Worm (Caenorhabditis elegans) whole organism, L4 larva: ENCODE data around the gene zyx-1.

Experiments used
- F26F4.8 ChIP-seq: fragments of 200-800 bp; sonication (Bioruptor generic); conservative IDR thresholded peaks from 2 replicates; pipeline ENCODE4 v1.3.6; 2022; ENCODE audit warnings: missing genetic modification characterization, missing compliant biosample characterization
- F37D6.2 ChIP-seq: sonication (generic microtip); optimal IDR thresholded peaks from 2 replicates; lab custom pipeline; 2016; ENCODE audit warnings: mild to moderate bottlenecking, missing genetic modification characterization, missing compliant biosample characterization
- Y105C5A.15 ChIP-seq: fragments of 200-800 bp; sonication (Bioruptor generic); IDR thresholded peaks from 2 replicates; pipeline ENCODE4 v1.3.6; 2022; ENCODE audit warnings: missing genetic modification characterization, missing compliant biosample characterization
- Y48G9A.11 ChIP-seq: fragments of 200-800 bp; sonication (Bioruptor generic); IDR thresholded peaks from 2 replicates; pipeline ENCODE4 v1.3.6; 2022; ENCODE audit warnings: missing genetic modification reagents, missing genetic modification characterization, missing compliant biosample characterization
- Y5F2A.4 ChIP-seq: fragments of 200-800 bp; sonication (Bioruptor generic); optimal IDR thresholded peaks from 2 replicates; lab custom pipeline; 2018; ENCODE audit warnings: mild to moderate bottlenecking, missing genetic modification characterization, missing compliant biosample characterization
- aha-1 ChIP-seq: fragments of 150-350 bp; peaks from one replicate; lab custom pipeline; 2014; ENCODE audit warnings: missing biosample characterization, missing genetic modification characterization
- arid-1 ChIP-seq: fragments of 200-800 bp; sonication (Bioruptor generic); conservative IDR thresholded peaks from 2 replicates; pipeline ENCODE4 v1.3.6; 2022; ENCODE audit warnings: missing genetic modification reagents, missing genetic modification characterization, missing compliant biosample characterization
- ceh-20 ChIP-seq: fragments of 200-800 bp; sonication (Bioruptor generic); IDR thresholded peaks from 2 replicates; pipeline ENCODE4 v1.3.6; 2022; ENCODE audit warnings: missing genetic modification reagents, missing genetic modification characterization, missing compliant biosample characterization
- ceh-28 ChIP-seq: fragments of 150-350 bp; optimal IDR thresholded peaks from 2 replicates; lab custom pipeline; 2014; ENCODE audit warnings: missing biosample characterization, missing genetic modification reagents, missing genetic modification characterization
- daf-16 ChIP-seq, 3 experiments: sonication (generic microtip); optimal IDR thresholded peaks; 2 replicates each; lab custom pipeline; 2016 to 2017; ENCODE audit warnings: missing genetic modification characterization in 3 of 3, missing genetic modification reagents in 3 of 3, mild to moderate bottlenecking in 2 of 3, missing compliant biosample characterization in 2 of 3, missing biosample characterization in 1 of 3, moderate library complexity in 1 of 3
- daf-19 ChIP-seq: fragments of 200-800 bp; sonication (Bioruptor generic); conservative IDR thresholded peaks from 2 replicates; pipeline ENCODE4 v1.3.6; 2022; ENCODE audit warnings: missing genetic modification characterization, missing compliant biosample characterization
- daf-8 ChIP-seq: fragments of 200-800 bp; sonication (Bioruptor generic); IDR thresholded peaks from 2 replicates; pipeline ENCODE4 v1.3.6; 2022; ENCODE audit warnings: missing genetic modification characterization, missing compliant biosample characterization
- dmd-6 ChIP-seq: fragments of 200-800 bp; sonication (Bioruptor generic); IDR thresholded peaks from 2 replicates; pipeline ENCODE4 v1.3.6; 2022; ENCODE audit warnings: missing genetic modification reagents, missing genetic modification characterization, missing compliant biosample characterization
- dve-1 ChIP-seq: sonication (generic microtip); optimal IDR thresholded peaks from 2 replicates; lab custom pipeline; 2017; ENCODE audit warnings: antibody characterized with exemption, mild to moderate bottlenecking, missing genetic modification characterization, missing compliant biosample characterization; ENCODE audit not compliant: insufficient read depth
- hlh-11 ChIP-seq: fragments of 200-800 bp; sonication (Bioruptor generic); optimal IDR thresholded peaks from 2 replicates; lab custom pipeline; 2018; ENCODE audit warnings: mild to moderate bottlenecking, missing genetic modification characterization, missing compliant biosample characterization
- hlh-30 ChIP-seq: sonication (generic microtip); optimal IDR thresholded peaks from 2 replicates; lab custom pipeline; 2017; ENCODE audit warnings: antibody characterized with exemption, mild to moderate bottlenecking, missing genetic modification characterization, missing compliant biosample characterization; ENCODE audit not compliant: insufficient read depth
- hmg-1.1 ChIP-seq: fragments of 200-800 bp; sonication (Bioruptor generic); IDR thresholded peaks from 2 replicates; pipeline ENCODE4 v1.3.6; 2022; ENCODE audit warnings: missing genetic modification reagents, missing genetic modification characterization, missing compliant biosample characterization
- lin-13 ChIP-seq: fragments of 150-350 bp; optimal IDR thresholded peaks from 2 replicates; lab custom pipeline; 2014; ENCODE audit warnings: missing biosample characterization, missing genetic modification reagents, missing genetic modification characterization
- lin-29 ChIP-seq: fragments of 200-800 bp; sonication (Bioruptor generic); IDR thresholded peaks from 2 replicates; pipeline ENCODE4 v1.3.6; 2022; ENCODE audit warnings: missing genetic modification reagents, missing genetic modification characterization, missing compliant biosample characterization
- lir-3 ChIP-seq: sonication (generic microtip); optimal IDR thresholded peaks from 2 replicates; lab custom pipeline; 2016; ENCODE audit warnings: mild to moderate bottlenecking, missing genetic modification characterization, missing compliant biosample characterization
- lsy-2 ChIP-seq, 2 experiments: fragments of 150-350 bp in 1 of 2; sonication (generic microtip) in 1 of 2; optimal IDR thresholded peaks; 2 replicates each; lab custom pipeline; 2014 to 2017; ENCODE audit warnings: missing biosample characterization in 2 of 2, missing genetic modification characterization in 2 of 2
- madf-9 ChIP-seq: fragments of 200-800 bp; sonication (Bioruptor generic); conservative IDR thresholded peaks from 2 replicates; pipeline ENCODE4 v1.3.6; 2022; ENCODE audit warnings: missing genetic modification reagents, missing genetic modification characterization, missing compliant biosample characterization
- mdt-29 ChIP-seq: fragments of 200-800 bp; sonication (Bioruptor generic); IDR thresholded peaks from 2 replicates; pipeline ENCODE4 v1.3.6; 2022; ENCODE audit warnings: missing genetic modification reagents, missing genetic modification characterization, missing compliant biosample characterization
- mxl-3 ChIP-seq: fragments of 200-800 bp; sonication (Bioruptor generic); optimal IDR thresholded peaks from 2 replicates; lab custom pipeline; 2018; ENCODE audit warnings: mild to moderate bottlenecking, missing genetic modification characterization, missing compliant biosample characterization
- nhr-102 ChIP-seq: sonication (generic microtip); optimal IDR thresholded peaks from 2 replicates; lab custom pipeline; 2016; ENCODE audit warnings: mild to moderate bottlenecking, missing genetic modification characterization, moderate library complexity, missing compliant biosample characterization
- nhr-28 ChIP-seq: fragments of 150-350 bp; optimal IDR thresholded peaks from 2 replicates; lab custom pipeline; 2014; ENCODE audit warnings: missing biosample characterization, missing genetic modification characterization
- nhr-48 ChIP-seq: sonication (generic microtip); optimal IDR thresholded peaks from 2 replicates; lab custom pipeline; 2016; ENCODE audit warnings: mild to moderate bottlenecking, missing genetic modification characterization, missing compliant biosample characterization
- nhr-6 ChIP-seq: fragments of 150-350 bp; optimal IDR thresholded peaks from 2 replicates; lab custom pipeline; 2014; ENCODE audit warnings: missing biosample characterization, missing genetic modification characterization
- nhr-77 ChIP-seq: fragments of 150-350 bp; optimal IDR thresholded peaks from 2 replicates; lab custom pipeline; 2014; ENCODE audit warnings: missing biosample characterization, missing genetic modification characterization
- pha-4 ChIP-seq, 2 experiments: fragments of 150-350 bp in 1 of 2; fragments of 200-800 bp in 1 of 2; sonication (Bioruptor generic) in 1 of 2; IDR thresholded peaks in 1 of 2; optimal IDR thresholded peaks in 1 of 2; 2 replicates each; pipeline versions ENCODE4 v1.3.6 to Lab custom; 2014 to 2022; ENCODE audit warnings: missing genetic modification characterization in 2 of 2, missing genetic modification reagents in 2 of 2, missing biosample characterization in 1 of 2, missing compliant biosample characterization in 1 of 2
- php-3 ChIP-seq: fragments of 200-800 bp; sonication (Bioruptor generic); IDR thresholded peaks from 2 replicates; pipeline ENCODE4 v1.3.6; 2022; ENCODE audit warnings: missing genetic modification reagents, missing genetic modification characterization, missing compliant biosample characterization
- pqm-1 ChIP-seq: sonication (generic microtip); optimal IDR thresholded peaks from 2 replicates; lab custom pipeline; 2017; ENCODE audit warnings: missing biosample characterization, missing genetic modification characterization
- snpc-1.2 ChIP-seq: fragments of 200-800 bp; sonication (Bioruptor generic); IDR thresholded peaks from 2 replicates; pipeline ENCODE4 v1.3.6; 2022; ENCODE audit warnings: missing genetic modification reagents, missing genetic modification characterization, missing compliant biosample characterization
- snpc-4 ChIP-seq: fragments of 150-350 bp; optimal IDR thresholded peaks from 2 replicates; lab custom pipeline; 2014; ENCODE audit warnings: missing biosample characterization, missing genetic modification characterization
- tag-97 ChIP-seq: fragments of 200-800 bp; sonication (Bioruptor generic); IDR thresholded peaks from 2 replicates; pipeline ENCODE4 v1.3.6; 2022; ENCODE audit warnings: missing genetic modification characterization, missing compliant biosample characterization
- tra-1 ChIP-seq: fragments of 200-800 bp; sonication (Bioruptor generic); IDR thresholded peaks from 2 replicates; pipeline ENCODE4 v1.3.6; 2022; ENCODE audit warnings: missing genetic modification reagents, missing genetic modification characterization, missing compliant biosample characterization
- vab-7 ChIP-seq: fragments of 200-800 bp; sonication (Bioruptor generic); IDR thresholded peaks from 2 replicates; pipeline ENCODE4 v1.3.6; 2022; ENCODE audit warnings: missing genetic modification reagents, missing genetic modification characterization, missing compliant biosample characterization
- ztf-11 ChIP-seq: fragments of 150-350 bp; optimal IDR thresholded peaks from 2 replicates; lab custom pipeline; 2014; ENCODE audit warnings: missing biosample characterization, missing genetic modification characterization
- ztf-7 ChIP-seq: fragments of 150-350 bp; optimal IDR thresholded peaks from 2 replicates; lab custom pipeline; 2014; ENCODE audit warnings: missing biosample characterization, missing genetic modification characterization

zyx-1 gene

ce11 chrII:13077746-13078145, 21.0 kb downstream of the zyx-1 start (continued):
- TF ChIP-seq arid-1 (GFP tag; lab: Robert Waterston, UW) (no peak), nhr-77 (peak; percentile 55), F26F4.8 (GFP tag; lab: Robert Waterston, UW) (no peak), ztf-11 (no peak), nhr-102 (tag; lab: Kevin White, UChicago) (peak; percentile 80), aha-1 (tag; lab: Kevin White, UChicago) (no peak), vab-7 (GFP tag; lab: Robert Waterston, UW) (no peak), daf-8 (GFP tag; lab: Robert Waterston, UW) (no peak), nhr-28 (tag; lab: Kevin White, UChicago) (peak; percentile 91), F37D6.2 (tag; lab: Kevin White, UChicago) (no peak), lin-13 (GFP tag; lab: Kevin White, UChicago) (peak; percentile 9), mdt-29 (GFP tag; lab: Robert Waterston, UW) (0 out of 2 replicates have a peak, but pooled peaks have one; percentile 52), Y105C5A.15 (no peak), lir-3 (tag; lab: Kevin White, UChicago) (no peak), daf-19 (GFP tag; lab: Robert Waterston, UW) (no peak), tag-97 (no peak), lsy-2 (tag; optimal IDR thresholded peaks at IDR 0.05; lab: Kevin White, UChicago) (no peak), ceh-28 (tag; lab: Kevin White, UChicago) (no peak), pqm-1 (tag; lab: Kevin White, UChicago) (peak; percentile 78), hmg-1.1 (no peak), Y5F2A.4 (GFP tag; lab: Kevin White, UChicago) (no peak), madf-9 (GFP tag; lab: Robert Waterston, UW) (no peak), snpc-4 (tag; lab: Kevin White, UChicago) (no peak), lin-29 (no peak), pha-4 (GFP tag; IDR thresholded peaks at IDR 0.05; lab: Robert Waterston, UW) (0 out of 2 replicates have a peak, but pooled peaks have one; percentile 15), pha-4 (tag; optimal IDR thresholded peaks at IDR 0.05; lab: Kevin White, UChicago) (no peak), snpc-1.2 (GFP tag; lab: Robert Waterston, UW) (no peak), Y48G9A.11 (GFP tag; lab: Robert Waterston, UW) (no peak)

- peak; percentile 75 for TF ChIP-seq tra-1 (GFP tag; lab: Robert Waterston, UW)
- TF ChIP-seq hlh-11: peak; percentile 78
- TF ChIP-seq php-3 (GFP tag; lab: Robert Waterston, UW): peak; percentile 97
- TF ChIP-seq dmd-6 (GFP tag; lab: Robert Waterston, UW): peak; percentile 84
- TF ChIP-seq hmg-1.1: no peak
- peak; percentile 36 for TF ChIP-seq nhr-77
- TF ChIP-seq ceh-20 (GFP tag; lab: Robert Waterston, UW): 0 out of 2 replicates have a peak, but pooled peaks have one; percentile 20
- peak; percentile 27 for TF ChIP-seq lin-13 (GFP tag; lab: Kevin White, UChicago)
- TF ChIP-seq pqm-1 (tag; lab: Kevin White, UChicago): peak; percentile 79
- TF ChIP-seq nhr-28 (tag; lab: Kevin White, UChicago): peak; percentile 71
- peak; percentile 33 for TF ChIP-seq hlh-30 (tag; lab: Kevin White, UChicago)
- TF ChIP-seq nhr-102 (tag; lab: Kevin White, UChicago): peak; percentile 2
- no peak for TF ChIP-seq mxl-3 (GFP tag; lab: Kevin White, UChicago)
- no peak for TF ChIP-seq daf-16 (GFP tag; optimal IDR thresholded peaks at IDR 0.05; lab: Kevin White, UChicago)
- TF ChIP-seq daf-16 (tag; optimal IDR thresholded peaks at IDR 0.05; lab: Kevin White, UChicago): peak; percentile 90
- TF ChIP-seq dve-1 (tag; lab: Kevin White, UChicago): peak; percentile 88
- no peak for TF ChIP-seq ztf-7 (tag; lab: Kevin White, UChicago)
- TF ChIP-seq nhr-6: no peak
- peak; percentile 77 for TF ChIP-seq nhr-48 (tag; lab: Kevin White, UChicago)
Measured at ce11 chrII:13078848-13079428, 22.2 kb downstream of the zyx-1 start, which contains the start of gene F42G4.6. Gene F42G4.6, plus strand, starts transcription at chrII:13079378.
